Worm (Caenorhabditis elegans): ENCODE measurements around the gene unc-36.

Gene unc-36

DNA sequence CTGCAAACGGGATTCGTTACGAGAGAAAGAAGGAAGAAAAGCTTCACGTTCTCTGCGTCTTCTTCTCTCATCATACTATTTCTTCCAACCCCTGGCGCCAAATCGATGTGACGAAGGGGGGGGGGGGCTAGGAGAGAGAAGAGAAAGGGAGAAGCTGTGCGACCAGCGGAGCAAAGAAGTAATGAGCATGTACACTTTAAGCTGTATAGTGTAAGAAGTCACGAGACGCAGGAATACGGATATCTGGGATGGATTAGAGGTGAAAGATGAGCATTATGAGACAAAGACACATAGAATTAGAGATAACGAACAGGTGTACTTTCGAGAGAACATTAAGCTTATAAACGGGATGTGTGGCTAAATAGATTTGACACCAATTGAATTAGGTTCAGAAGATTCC is 743 bp upstream of the unc-36 start (continued):
- TF ChIP-seq nhr-237 (tag; optimal IDR thresholded peaks at IDR 0.05): no peak
- TF ChIP-seq mdl-1 (tag; optimal IDR thresholded peaks at IDR 0.05): no peak
- no peak for TF ChIP-seq sptf-1 (tag; optimal IDR thresholded peaks at IDR 0.05)
- peak; percentile 76 for TF ChIP-seq dsc-1 (tag; optimal IDR thresholded peaks at IDR 0.05)
- peak; percentile 30 for TF ChIP-seq F16B12.6 (tag; optimal IDR thresholded peaks at IDR 0.05)
- TF ChIP-seq nhr-11 (tag; optimal IDR thresholded peaks at IDR 0.05): no peak
- no peak for TF ChIP-seq lin-15B (tag; optimal IDR thresholded peaks at IDR 0.05)
- TF ChIP-seq ztf-4 (tag; optimal IDR thresholded peaks at IDR 0.05): peak; percentile 25
- TF ChIP-seq unc-62 (GFP tag; optimal IDR thresholded peaks at IDR 0.05): no peak
- TF ChIP-seq hlh-17 (GFP tag; optimal IDR thresholded peaks at IDR 0.05; ENCODE audit: borderline replicate concordance): no peak
- TF ChIP-seq irx-1 (tag; optimal IDR thresholded peaks at IDR 0.05): no peak
- peak; percentile 58 for TF ChIP-seq egl-13 (tag; optimal IDR thresholded peaks at IDR 0.05)
- TF ChIP-seq elt-2 (tag; optimal IDR thresholded peaks at IDR 0.05): no peak
- no peak for TF ChIP-seq sup-37 (GFP tag; optimal IDR thresholded peaks at IDR 0.05)
- peak; percentile 30 for TF ChIP-seq fkh-10 (GFP tag; optimal IDR thresholded peaks at IDR 0.05)
- TF ChIP-seq vab-15 (tag; optimal IDR thresholded peaks at IDR 0.05): no peak
- TF ChIP-seq lin-14 (GFP tag; optimal IDR thresholded peaks at IDR 0.05): peak; percentile 94
- TF ChIP-seq egl-27 (tag; optimal IDR thresholded peaks at IDR 0.05): no peak
- no peak for TF ChIP-seq zag-1 (tag; optimal IDR thresholded peaks at IDR 0.05)
- no peak for TF ChIP-seq snpc-4 (tag; optimal IDR thresholded peaks at IDR 0.05)
- TF ChIP-seq pqm-1 (tag; optimal IDR thresholded peaks at IDR 0.05): no peak
- no peak for TF ChIP-seq ceh-8 (GFP tag; optimal IDR thresholded peaks at IDR 0.05)
- TF ChIP-seq hlh-4 (tag; optimal IDR thresholded peaks at IDR 0.05): no peak
- no peak for TF ChIP-seq grh-1 (GFP tag; IDR thresholded peaks at IDR 0.05)
- peak; percentile 76 for TF ChIP-seq nhr-71 (tag; optimal IDR thresholded peaks at IDR 0.05)
- no peak for TF ChIP-seq unc-30 (tag; optimal IDR thresholded peaks at IDR 0.05)
- peak; percentile 42 for TF ChIP-seq skn-1 (tag; optimal IDR thresholded peaks at IDR 0.05)
- TF ChIP-seq fkh-8 (tag; optimal IDR thresholded peaks at IDR 0.05): peak; percentile 79
- TF ChIP-seq nhr-20 (tag; optimal IDR thresholded peaks at IDR 0.05): peak; percentile 26
- TF ChIP-seq sox-4 (tag; optimal IDR thresholded peaks at IDR 0.05): no peak
- no peak for TF ChIP-seq nhr-77 (tag; optimal IDR thresholded peaks at IDR 0.05)
- no peak for TF ChIP-seq aha-1 (tag; optimal IDR thresholded peaks at IDR 0.05)
- TF ChIP-seq ceh-90 (tag; optimal IDR thresholded peaks at IDR 0.05): no peak
- peak; percentile 45 for TF ChIP-seq rnt-1 (tag; optimal IDR thresholded peaks at IDR 0.05)
- TF ChIP-seq mep-1 (tag; optimal IDR thresholded peaks at IDR 0.05): peak; percentile 26
- no peak for TF ChIP-seq fkh-4 (tag; optimal IDR thresholded peaks at IDR 0.05; ENCODE audit: borderline replicate concordance)
- no peak for TF ChIP-seq C16A3.4 (tag; optimal IDR thresholded peaks at IDR 0.05)
- no peak for TF ChIP-seq nhr-90 (tag; optimal IDR thresholded peaks at IDR 0.05; ENCODE audit: poor library complexity)
- no peak for TF ChIP-seq zip-4 (GFP tag; optimal IDR thresholded peaks at IDR 0.05)
- TF ChIP-seq ces-1 (GFP tag; optimal IDR thresholded peaks at IDR 0.05): no peak
- TF ChIP-seq nhr-47 (tag; optimal IDR thresholded peaks at IDR 0.05): no peak
- peak; percentile 3 for TF ChIP-seq xbp-1 (tag; optimal IDR thresholded peaks at IDR 0.05)
- TF ChIP-seq unc-86 (tag; optimal IDR thresholded peaks at IDR 0.05): peak; percentile 60
- TF ChIP-seq swsn-7 (tag; optimal IDR thresholded peaks at IDR 0.05): peak; percentile 56
- TF ChIP-seq nhr-28 (tag; optimal IDR thresholded peaks at IDR 0.05): no peak
- no peak for TF ChIP-seq blmp-1 (tag; optimal IDR thresholded peaks at IDR 0.05)
- TF ChIP-seq nhr-19 (GFP tag; conservative IDR thresholded peaks at IDR 0.05): peak; percentile 49
- no peak for TF ChIP-seq ztf-11 (tag; optimal IDR thresholded peaks at IDR 0.05)
- no peak for TF ChIP-seq hpl-2 (GFP tag; optimal IDR thresholded peaks at IDR 0.05)
- peak; percentile 52 to 57 for TF ChIP-seq lsy-2 (tag; optimal IDR thresholded peaks at IDR 0.05)
- no peak for TF ChIP-seq nhr-12 (tag; optimal IDR thresholded peaks at IDR 0.05)
